Fruit fly (Drosophila melanogaster): Measurements from ENCODE around the gene LManIII.

The LManIII gene

DNA sequence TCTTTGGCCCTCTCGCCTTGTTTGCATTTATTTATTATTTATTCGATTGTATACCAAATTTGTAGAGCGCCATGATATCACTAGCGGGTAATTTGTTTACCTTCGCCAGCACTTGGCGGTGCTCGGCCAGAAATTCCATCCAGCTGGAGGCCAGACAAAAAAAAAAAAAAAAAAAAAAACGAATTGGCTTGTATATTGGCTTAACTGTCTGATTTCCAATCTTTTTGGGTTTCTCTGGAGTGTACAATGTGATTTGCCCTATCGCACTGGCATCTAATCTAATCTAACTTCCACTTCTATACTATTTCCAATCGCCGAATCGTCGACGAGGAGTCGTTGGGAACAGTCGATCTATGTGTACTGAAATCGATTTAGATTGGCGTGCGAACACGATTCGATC is 48.8 kb downstream of the LManIII start (continued):
- TF ChIP-seq Meics (GFP tag; optimal IDR thresholded peaks at IDR 0.05) = peak; percentile 16
- TF ChIP-seq sqz (GFP tag; optimal IDR thresholded peaks at IDR 0.05) = peak; percentile 32
- TF ChIP-seq rib (GFP tag; IDR thresholded peaks at IDR 0.05) = peak; percentile 23; the same call in 1 of the 2 replicates
- peak; percentile 12 for TF ChIP-seq CG10274 (GFP tag; optimal IDR thresholded peaks at IDR 0.05)
- TF ChIP-seq CG34376 (GFP tag; optimal IDR thresholded peaks at IDR 0.05) = peak; percentile 56
- TF ChIP-seq CG13296 (GFP tag; optimal IDR thresholded peaks at IDR 0.05) = peak; percentile 4
- peak; percentile 38 for TF ChIP-seq Hmr (GFP tag; optimal IDR thresholded peaks at IDR 0.05)
- TF ChIP-seq HmgZ (tag; optimal IDR thresholded peaks at IDR 0.05) = peak; percentile 19
- TF ChIP-seq CG12769 (tag; optimal IDR thresholded peaks at IDR 0.05) = peak; percentile 59
- TF ChIP-seq lab (GFP tag; optimal IDR thresholded peaks at IDR 0.05) = peak; percentile 55
- no peak for TF ChIP-seq Eip74EF (GFP tag; optimal IDR thresholded peaks at IDR 0.05)
- peak; percentile 37 for TF ChIP-seq Hey (tag; optimal IDR thresholded peaks at IDR 0.05)
- TF ChIP-seq CG9876 (GFP tag; optimal IDR thresholded peaks at IDR 0.05) = no peak
- peak; percentile 81 for TF ChIP-seq Vsx1 (GFP tag; optimal IDR thresholded peaks at IDR 0.05)
- TF ChIP-seq CG2678 (tag; optimal IDR thresholded peaks at IDR 0.05) = peak; percentile 16
- peak; percentile 30 for TF ChIP-seq CG6854 (GFP tag; optimal IDR thresholded peaks at IDR 0.05)
- TF ChIP-seq Deaf1 (tag; optimal IDR thresholded peaks at IDR 0.05) = peak; percentile 42
- TF ChIP-seq CG17359 (tag; optimal IDR thresholded peaks at IDR 0.05) = peak; percentile 11
- TF ChIP-seq ab (GFP tag; optimal IDR thresholded peaks at IDR 0.05) = no peak
- TF ChIP-seq sisA (GFP tag; IDR thresholded peaks at IDR 0.05) = no peak
- TF ChIP-seq CG43689 (GFP tag; IDR thresholded peaks at IDR 0.05) = no peak
- no peak for TF ChIP-seq cato (GFP tag; optimal IDR thresholded peaks at IDR 0.05; ENCODE audit: borderline replicate concordance)
- no peak for TF ChIP-seq Dfd (GFP tag; optimal IDR thresholded peaks at IDR 0.05)
- TF ChIP-seq sob (GFP tag; IDR thresholded peaks at IDR 0.05) = peak; percentile 38; the same call in 1 of the 2 replicates
- no peak for TF ChIP-seq CG11696 (GFP tag; IDR thresholded peaks at IDR 0.05)
- no peak for TF ChIP-seq C15 (GFP tag; IDR thresholded peaks at IDR 0.05)
- TF ChIP-seq NK7.1 (GFP tag; optimal IDR thresholded peaks at IDR 0.05) = no peak
- no peak for TF ChIP-seq sima (GFP tag; optimal IDR thresholded peaks at IDR 0.05)
- TF ChIP-seq grau (tag; optimal IDR thresholded peaks at IDR 0.05) = peak; percentile 3
- no peak for TF ChIP-seq CG7839 (tag; optimal IDR thresholded peaks at IDR 0.05)
- TF ChIP-seq gcm (GFP tag; optimal IDR thresholded peaks at IDR 0.05) = no peak
- TF ChIP-seq ftz-f1 (GFP tag; optimal IDR thresholded peaks at IDR 0.05) = peak; percentile 30
- no peak for TF ChIP-seq D19A (tag; optimal IDR thresholded peaks at IDR 0.05)
- TF ChIP-seq CG11398 (GFP tag; optimal IDR thresholded peaks at IDR 0.05) = no peak
- TF ChIP-seq NfI (GFP tag; optimal IDR thresholded peaks at IDR 0.05) = peak; percentile 9
- peak; percentile 83 for TF ChIP-seq sug (tag; optimal IDR thresholded peaks at IDR 0.05)
- no peak for TF ChIP-seq dpn (GFP tag; optimal IDR thresholded peaks at IDR 0.05)

DNA sequence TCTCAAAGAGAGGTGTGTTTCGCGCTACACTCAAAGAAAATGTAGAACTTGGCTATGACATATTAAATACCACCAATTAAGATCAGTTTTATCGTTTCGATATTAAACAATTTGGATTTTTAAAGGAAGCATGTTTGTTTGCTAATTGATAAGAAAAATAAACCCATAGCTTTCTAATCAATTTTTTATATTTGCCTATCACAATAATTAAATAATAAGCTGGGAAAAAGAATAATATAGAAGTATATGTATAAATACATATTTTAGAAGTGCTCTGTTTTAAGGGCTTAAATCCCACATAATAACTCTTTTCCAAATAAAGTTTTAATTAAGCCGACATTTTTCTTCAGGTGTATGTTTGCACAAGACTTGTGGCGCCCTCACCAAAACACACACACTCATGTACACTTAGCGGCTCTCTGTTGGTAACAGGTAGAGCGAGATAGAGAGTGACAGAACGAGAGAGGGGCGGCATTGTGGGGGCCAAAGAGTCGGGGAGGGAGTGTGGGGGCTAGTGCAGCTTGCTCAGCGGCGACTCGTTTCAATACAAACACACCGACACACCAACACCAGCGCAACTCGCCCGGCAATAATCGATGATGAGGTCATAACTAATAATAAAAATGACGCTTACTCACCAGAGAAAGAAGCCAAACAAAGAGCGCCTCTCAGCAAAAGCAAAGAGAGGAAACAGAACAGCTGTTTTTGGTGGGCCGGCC is 50.7 kb downstream of the LManIII start:
- TF ChIP-seq Sry-δ (GFP tag; optimal IDR thresholded peaks at IDR 0.05) = no peak
- peak in 1 of 2 experiments; percentile 90 for TF ChIP-seq eve (GFP tag; optimal IDR thresholded peaks at IDR 0.05)
- TF ChIP-seq CG10565 (GFP tag; optimal IDR thresholded peaks at IDR 0.05) = peak; percentile 17
- TF ChIP-seq CG2129 (GFP tag; IDR thresholded peaks at IDR 0.05; ENCODE audit: partially characterized antibody) = no peak
- TF ChIP-seq Hand (GFP tag; optimal IDR thresholded peaks at IDR 0.05) = peak; percentile 91
- peak; percentile 57 for TF ChIP-seq mam (GFP tag; optimal IDR thresholded peaks at IDR 0.05)
- peak; percentile 87 for TF ChIP-seq az2 (GFP tag; optimal IDR thresholded peaks at IDR 0.05)
- peak; percentile 49 for TF ChIP-seq unc-4 (GFP tag; IDR thresholded peaks at IDR 0.05; ENCODE audit: partially characterized antibody)
- peak; percentile 66 for TF ChIP-seq HLH54F (GFP tag; optimal IDR thresholded peaks at IDR 0.05)
- no peak for TF ChIP-seq Doc2 (GFP tag; IDR thresholded peaks at IDR 0.05)
- TF ChIP-seq CG1832 (GFP tag; optimal IDR thresholded peaks at IDR 0.05) = no peak
- peak; percentile 82 for TF ChIP-seq CG1602 (GFP tag; optimal IDR thresholded peaks at IDR 0.05)
- TF ChIP-seq Spps (tag; optimal IDR thresholded peaks at IDR 0.05) = peak; percentile 66
- TF ChIP-seq Ssrp (tag; optimal IDR thresholded peaks at IDR 0.05) = peak; percentile 91

Measured in whole organism, embryonic.